Worm (Caenorhabditis elegans): ENCODE measurements around the gene nhr-46.

Gene nhr-46

DNA sequence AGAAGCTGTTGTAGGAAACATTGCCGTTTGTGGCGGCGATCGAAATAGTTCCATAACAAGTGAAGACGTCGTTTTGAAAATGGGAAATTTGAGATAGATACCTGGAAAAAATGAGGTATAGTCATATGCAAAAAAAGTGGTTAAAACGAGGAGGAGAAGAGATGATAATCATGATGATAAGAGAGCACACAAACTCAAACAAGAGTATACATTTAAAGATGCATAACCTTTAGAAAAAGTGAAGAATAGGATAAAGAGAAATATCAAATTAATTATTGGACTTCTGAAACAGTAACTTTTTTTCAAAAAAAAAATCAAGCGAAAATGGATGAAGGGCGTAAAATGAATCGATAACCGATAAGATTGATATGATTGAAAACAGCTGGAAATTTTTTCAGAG, at the start of gene nhr-46:
nhr-46 (minus strand) TSS at position 101 of the 400 bp plus-strand sequence.
- no peak for TF ChIP-seq tbx-11 (GFP tag; IDR thresholded peaks at IDR 0.05)
- no peak for TF ChIP-seq pes-1 (GFP tag; IDR thresholded peaks at IDR 0.05)
- no peak for TF ChIP-seq ets-7 (tag; optimal IDR thresholded peaks at IDR 0.05)
- no peak for TF ChIP-seq tbx-37 (GFP tag; conservative IDR thresholded peaks at IDR 0.05)
- no peak for TF ChIP-seq tra-4 (tag; optimal IDR thresholded peaks at IDR 0.05)
- TF ChIP-seq B0310.2 (tag; optimal IDR thresholded peaks at IDR 0.05) = no peak
- TF ChIP-seq aly-1 (tag; optimal IDR thresholded peaks at IDR 0.05) = no peak
- no peak for TF ChIP-seq hmbx-1 (tag; optimal IDR thresholded peaks at IDR 0.05)
- no peak for TF ChIP-seq F13C5.2 (tag; optimal IDR thresholded peaks at IDR 0.05)

DNA sequence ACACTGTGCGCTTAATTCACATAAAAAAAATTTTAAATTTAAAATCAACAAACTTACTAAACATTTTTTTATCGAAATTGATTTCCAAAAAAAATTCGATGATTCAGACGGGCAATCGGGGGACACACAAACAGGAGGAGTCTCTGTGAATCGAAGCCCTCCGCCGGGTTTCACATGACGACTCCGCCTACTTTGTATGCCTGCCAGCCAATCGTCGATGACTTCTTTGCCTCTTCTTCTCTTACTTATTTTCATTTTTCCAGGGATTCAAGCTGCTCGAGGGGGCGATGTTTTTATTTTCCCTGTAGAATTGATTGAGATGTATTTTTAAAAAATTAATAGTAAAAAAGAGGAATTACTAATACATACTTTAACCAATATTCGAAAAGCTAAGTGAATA, 49.2 kb upstream of the nhr-46 start, which contains the start of gene lntl-1:
lntl-1 (minus strand) TSS at position 185 of the 400 bp plus-strand sequence.
- TF ChIP-seq scrt-1 (GFP tag; IDR thresholded peaks at IDR 0.05) (no peak), ama-1 (optimal IDR thresholded peaks at IDR 0.05) (no peak), B0310.2 (tag; optimal IDR thresholded peaks at IDR 0.05) (no peak), hmbx-1 (tag; optimal IDR thresholded peaks at IDR 0.05) (no peak), ceh-36 (tag; optimal IDR thresholded peaks at IDR 0.05) (no peak), ets-7 (tag; optimal IDR thresholded peaks at IDR 0.05) (no peak), ceh-13 (GFP tag; optimal IDR thresholded peaks at IDR 0.05) (no peak), tbx-11 (GFP tag; IDR thresholded peaks at IDR 0.05) (no peak), sea-1 (GFP tag; conservative IDR thresholded peaks at IDR 0.05) (no peak), F13C5.2 (tag; optimal IDR thresholded peaks at IDR 0.05) (no peak), hmg-4 (GFP tag; optimal IDR thresholded peaks at IDR 0.05) (no peak)

DNA sequence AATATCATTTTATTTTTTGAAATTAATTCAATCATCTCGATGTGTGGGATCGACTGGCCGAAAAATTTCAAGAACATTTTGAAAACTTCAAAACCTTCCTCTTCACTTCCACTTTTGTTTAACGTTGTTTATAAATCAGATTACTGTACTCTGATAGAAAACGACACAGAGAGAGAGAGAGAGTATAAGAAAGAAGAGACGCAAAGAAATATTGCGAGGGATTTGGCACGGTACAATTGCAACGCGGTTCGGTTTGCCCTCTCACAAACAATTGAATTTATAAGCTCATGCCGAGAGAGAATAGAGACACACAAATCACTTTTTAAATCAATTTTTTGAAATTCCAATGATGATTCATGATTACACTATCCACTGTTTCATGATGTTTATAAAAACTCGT, 48.7 kb upstream of the nhr-46 start:
- TF ChIP-seq flt-1 (GFP tag; IDR thresholded peaks at IDR 0.05) (no peak), ama-1 (optimal IDR thresholded peaks at IDR 0.05) (no peak), tbx-11 (GFP tag; IDR thresholded peaks at IDR 0.05) (no peak), B0310.2 (tag; optimal IDR thresholded peaks at IDR 0.05) (no peak), pes-1 (GFP tag; IDR thresholded peaks at IDR 0.05) (no peak), hmg-4 (GFP tag; optimal IDR thresholded peaks at IDR 0.05) (no peak), hnd-1 (tag; optimal IDR thresholded peaks at IDR 0.05) (no peak), hmbx-1 (tag; optimal IDR thresholded peaks at IDR 0.05) (no peak), aly-1 (tag; optimal IDR thresholded peaks at IDR 0.05) (no peak), sea-1 (GFP tag; conservative IDR thresholded peaks at IDR 0.05) (no peak), ceh-13 (GFP tag; optimal IDR thresholded peaks at IDR 0.05) (no peak), tra-4 (tag; optimal IDR thresholded peaks at IDR 0.05) (no peak), ets-7 (tag; optimal IDR thresholded peaks at IDR 0.05) (no peak), ceh-36 (tag; optimal IDR thresholded peaks at IDR 0.05) (no peak), scrt-1 (GFP tag; IDR thresholded peaks at IDR 0.05) (no peak), F13C5.2 (tag; optimal IDR thresholded peaks at IDR 0.05) (no peak), tbx-37 (GFP tag; conservative IDR thresholded peaks at IDR 0.05) (no peak)

DNA sequence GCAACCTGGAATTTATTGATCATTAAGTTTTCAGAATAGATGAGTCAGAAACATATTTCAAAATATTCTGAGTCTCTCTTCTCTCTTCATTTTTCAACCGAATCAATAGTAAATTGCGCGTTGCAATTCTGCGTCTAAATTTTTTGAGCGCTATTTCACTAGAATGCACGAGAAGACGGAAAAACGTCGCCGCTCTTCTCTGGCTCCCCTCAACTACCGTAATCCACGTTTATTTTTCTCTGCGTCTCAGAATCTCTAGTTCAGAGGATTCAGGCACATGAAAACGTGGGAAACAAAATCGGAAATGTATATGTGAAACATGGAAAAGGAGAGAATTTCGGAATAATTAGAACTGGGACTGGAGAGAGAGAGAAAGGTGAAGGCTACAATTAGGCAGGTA, 47.8 kb upstream of the nhr-46 start:
- TF ChIP-seq hmg-4 (GFP tag; optimal IDR thresholded peaks at IDR 0.05) = no peak
- TF ChIP-seq aly-1 (tag; optimal IDR thresholded peaks at IDR 0.05) = no peak
- TF ChIP-seq ceh-13 (GFP tag; optimal IDR thresholded peaks at IDR 0.05) = no peak
- TF ChIP-seq tbx-11 (GFP tag; IDR thresholded peaks at IDR 0.05) = no peak
- TF ChIP-seq hnd-1 (tag; optimal IDR thresholded peaks at IDR 0.05) = no peak

DNA sequence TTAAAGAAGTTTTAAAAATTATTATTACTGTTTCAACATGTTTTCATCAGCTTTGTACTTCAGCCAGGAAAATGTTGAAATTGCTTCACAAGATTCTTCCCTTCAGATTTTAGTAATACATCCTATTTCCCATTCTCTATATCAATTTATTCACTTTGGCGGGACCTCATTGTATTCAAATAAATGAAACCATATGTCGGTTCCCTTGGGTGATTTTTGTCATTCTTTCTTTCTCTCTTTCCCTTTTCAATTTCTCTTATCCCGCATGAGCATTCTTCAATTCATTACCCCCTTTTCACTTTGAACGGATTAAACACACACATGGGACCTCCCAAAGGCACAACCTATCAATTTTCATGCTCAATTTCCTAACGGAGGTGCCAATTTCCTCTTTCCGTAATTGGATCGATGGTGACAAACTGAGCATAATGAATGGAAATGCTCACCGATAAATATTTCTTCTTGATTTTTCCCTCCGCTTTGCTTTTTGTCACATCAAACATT, 45.9 kb upstream of the nhr-46 start:
- TF ChIP-seq sea-1 (GFP tag; conservative IDR thresholded peaks at IDR 0.05) (no peak), aly-1 (tag; optimal IDR thresholded peaks at IDR 0.05) (no peak), scrt-1 (GFP tag; IDR thresholded peaks at IDR 0.05) (no peak), B0310.2 (tag; optimal IDR thresholded peaks at IDR 0.05) (no peak)

DNA sequence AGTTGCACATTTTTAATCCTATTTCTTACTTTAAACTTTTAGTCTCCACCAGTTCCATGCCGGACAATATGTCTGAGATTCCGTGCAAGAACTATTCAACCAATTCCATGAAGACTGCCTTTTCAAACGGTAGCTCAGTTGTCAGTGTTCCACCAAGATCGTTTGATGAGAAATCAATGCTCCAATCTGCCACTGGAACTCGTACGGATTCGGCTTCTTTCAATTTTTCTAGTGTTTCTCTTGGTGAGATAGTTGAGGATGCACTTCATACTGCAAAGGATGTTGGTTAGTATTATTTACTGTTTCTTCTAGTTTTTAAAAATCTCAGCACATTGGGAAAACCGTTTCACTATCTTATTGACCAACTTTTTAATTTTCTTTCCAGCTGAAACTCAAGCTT, 41.9 kb upstream of the nhr-46 start:
- TF ChIP-seq ceh-13 (GFP tag; optimal IDR thresholded peaks at IDR 0.05) = no peak
- no peak for TF ChIP-seq tbx-11 (GFP tag; IDR thresholded peaks at IDR 0.05)
- no peak for TF ChIP-seq tbx-37 (GFP tag; conservative IDR thresholded peaks at IDR 0.05)
- no peak for TF ChIP-seq sea-1 (GFP tag; conservative IDR thresholded peaks at IDR 0.05)
- no peak for TF ChIP-seq F13C5.2 (tag; optimal IDR thresholded peaks at IDR 0.05)
- TF ChIP-seq ama-1 (optimal IDR thresholded peaks at IDR 0.05) = no peak
- no peak for TF ChIP-seq tra-4 (tag; optimal IDR thresholded peaks at IDR 0.05)
- TF ChIP-seq ceh-36 (tag; optimal IDR thresholded peaks at IDR 0.05) = no peak
- TF ChIP-seq scrt-1 (GFP tag; IDR thresholded peaks at IDR 0.05) = no peak

DNA sequence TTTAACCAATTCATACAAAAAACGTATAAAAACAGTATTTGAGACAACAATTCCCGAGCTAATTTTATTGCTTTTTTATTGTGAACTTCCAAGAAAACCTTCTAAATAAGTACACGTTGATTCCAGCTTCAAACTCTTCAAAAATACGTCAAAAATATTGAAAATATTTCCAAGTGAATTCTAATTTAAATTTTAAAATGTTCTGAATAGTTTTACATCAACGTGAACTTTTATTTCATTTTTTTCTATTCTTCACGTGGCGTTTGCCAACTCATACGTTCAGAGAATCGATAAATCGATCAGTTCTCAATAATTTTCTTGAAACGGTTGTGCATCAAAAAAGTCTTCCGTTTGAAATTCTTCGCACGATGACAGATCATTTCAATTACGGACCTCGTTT, 39.5 kb upstream of the nhr-46 start, which contains the start of gene C31H1.1:
C31H1.1 (plus strand) TSS at position 301 of the 400 bp plus-strand sequence.
- TF ChIP-seq F13C5.2 (tag; optimal IDR thresholded peaks at IDR 0.05) (no peak), scrt-1 (GFP tag; IDR thresholded peaks at IDR 0.05) (no peak), hnd-1 (tag; optimal IDR thresholded peaks at IDR 0.05) (no peak), ceh-36 (tag; optimal IDR thresholded peaks at IDR 0.05) (no peak), ama-1 (optimal IDR thresholded peaks at IDR 0.05) (no peak), aly-1 (tag; optimal IDR thresholded peaks at IDR 0.05) (no peak), ceh-13 (GFP tag; optimal IDR thresholded peaks at IDR 0.05) (no peak), tra-4 (tag; optimal IDR thresholded peaks at IDR 0.05) (no peak)

DNA sequence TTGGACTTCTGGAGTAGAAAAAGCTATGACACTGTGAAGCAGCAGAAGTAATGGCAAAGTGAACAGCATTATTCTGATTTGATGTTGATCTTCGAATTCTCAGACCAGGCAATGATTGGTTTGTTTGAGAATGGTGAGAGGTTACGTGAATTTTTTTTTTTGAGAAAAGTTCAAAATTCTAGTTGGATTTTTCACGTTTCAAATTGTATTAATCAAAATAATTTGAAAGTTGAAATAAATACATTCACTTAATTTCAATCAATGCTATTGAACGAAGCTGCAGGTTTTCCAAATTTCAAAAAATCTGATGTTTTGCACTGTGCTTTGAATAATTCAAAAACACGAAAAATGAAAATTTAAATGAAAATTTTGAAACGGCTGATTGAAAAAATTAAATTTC, 39.0 kb upstream of the nhr-46 start, which contains the start of gene C31H1.5:
C31H1.5 (minus strand) TSS at position 101 of the 400 bp plus-strand sequence.
- no peak for TF ChIP-seq ceh-13 (GFP tag; optimal IDR thresholded peaks at IDR 0.05)
- TF ChIP-seq pes-1 (GFP tag; IDR thresholded peaks at IDR 0.05) = no peak
- TF ChIP-seq tra-4 (tag; optimal IDR thresholded peaks at IDR 0.05) = no peak
- TF ChIP-seq sea-1 (GFP tag; conservative IDR thresholded peaks at IDR 0.05) = no peak
- no peak for TF ChIP-seq flt-1 (GFP tag; IDR thresholded peaks at IDR 0.05)
- TF ChIP-seq ceh-36 (tag; optimal IDR thresholded peaks at IDR 0.05) = no peak
- TF ChIP-seq F13C5.2 (tag; optimal IDR thresholded peaks at IDR 0.05) = no peak
- TF ChIP-seq ets-7 (tag; optimal IDR thresholded peaks at IDR 0.05) = no peak
- no peak for TF ChIP-seq aly-1 (tag; optimal IDR thresholded peaks at IDR 0.05)
- TF ChIP-seq ama-1 (optimal IDR thresholded peaks at IDR 0.05) = no peak
- TF ChIP-seq tbx-11 (GFP tag; IDR thresholded peaks at IDR 0.05) = no peak
- TF ChIP-seq hmg-4 (GFP tag; optimal IDR thresholded peaks at IDR 0.05) = no peak
- TF ChIP-seq scrt-1 (GFP tag; IDR thresholded peaks at IDR 0.05) = no peak
